Worm (Caenorhabditis elegans): ENCODE measurements around the gene srx-6.

DNA sequence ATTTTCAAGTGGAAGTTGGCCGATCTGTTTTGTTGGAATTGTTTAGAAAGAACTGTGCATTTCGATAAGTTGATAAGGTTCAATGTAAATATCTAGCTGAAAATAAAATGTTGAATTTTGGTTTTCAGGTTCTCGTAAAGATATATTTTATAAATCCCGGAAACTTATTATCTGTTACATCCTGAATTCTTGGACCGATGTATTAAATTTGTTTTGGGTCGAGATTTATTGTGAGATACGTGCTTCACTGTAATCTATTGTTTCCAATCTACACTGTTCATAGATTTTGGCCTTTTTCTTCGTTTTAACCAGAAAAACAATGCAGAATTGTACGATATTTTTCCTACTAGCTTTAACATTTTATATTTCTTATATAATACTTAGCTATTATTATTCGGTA lies 44.0 kb upstream of the srx-6 start, which contains the start of gene C03G6.6:
- no peak for TF ChIP-seq unc-62 (GFP tag; optimal IDR thresholded peaks at IDR 0.05)
- TF ChIP-seq egl-27 (tag; optimal IDR thresholded peaks at IDR 0.05) = no peak
- TF ChIP-seq ceh-82 (tag; optimal IDR thresholded peaks at IDR 0.05) = no peak
- no peak for TF ChIP-seq elt-2 (tag; optimal IDR thresholded peaks at IDR 0.05)
- no peak for TF ChIP-seq R02D3.7 (tag; optimal IDR thresholded peaks at IDR 0.05)
- TF ChIP-seq nfya-1 (tag; optimal IDR thresholded peaks at IDR 0.05; ENCODE audit: insufficient read depth) = no peak
- no peak for TF ChIP-seq eor-1 (tag; optimal IDR thresholded peaks at IDR 0.05)
- TF ChIP-seq ama-1 (optimal IDR thresholded peaks at IDR 0.05) = no peak
- TF ChIP-seq ceh-16 (tag; optimal IDR thresholded peaks at IDR 0.05) = no peak
- no peak for TF ChIP-seq mml-1 (tag; optimal IDR thresholded peaks at IDR 0.05)
- TF ChIP-seq ztf-11 (tag; optimal IDR thresholded peaks at IDR 0.05) = no peak
- no peak for TF ChIP-seq skn-1 (tag; optimal IDR thresholded peaks at IDR 0.05)
- no peak for TF ChIP-seq ztf-4 (tag; optimal IDR thresholded peaks at IDR 0.05)

All from whole organism, L3 larva.